Worm (Caenorhabditis elegans): ENCODE results near the gene spig-6.

DNA sequence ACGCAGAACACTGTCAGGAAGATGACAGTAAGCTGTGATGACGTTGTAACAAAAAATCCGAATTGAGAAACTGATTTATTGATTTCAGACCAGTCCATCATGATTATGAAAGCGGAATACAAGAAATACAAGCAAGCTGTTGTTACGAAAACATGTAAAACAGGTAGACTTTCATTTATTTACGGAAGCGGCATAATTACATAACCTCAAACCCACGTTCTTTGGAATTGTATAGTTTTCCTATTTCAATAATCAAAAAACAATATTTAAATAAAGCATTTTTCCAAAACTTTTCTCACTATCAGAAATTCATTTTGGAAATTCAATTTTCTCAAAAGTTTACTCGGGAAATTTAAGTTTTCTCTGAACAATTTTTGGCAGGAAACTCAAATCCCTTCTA lies 22.7 kb upstream of the spig-6 start, which contains the start of gene str-15:
- TF ChIP-seq him-1 (tag; optimal IDR thresholded peaks at IDR 0.05): no peak
- TF ChIP-seq dao-5 (tag; optimal IDR thresholded peaks at IDR 0.05): no peak
- no peak for TF ChIP-seq W03F9.2 (tag; optimal IDR thresholded peaks at IDR 0.05)
